Worm (Caenorhabditis elegans) whole organism, L3 larva: ENCODE data around the gene dod-6.

Source experiments
- egl-27 ChIP-seq: sonication (generic microtip); optimal IDR thresholded peaks from 4 replicates; lab custom pipeline; 2017; ENCODE audit warnings: missing biosample characterization, missing genetic modification reagents, missing genetic modification characterization
- skn-1 ChIP-seq: fragments of 150-350 bp; optimal IDR thresholded peaks from 2 replicates; lab custom pipeline; 2014; ENCODE audit warnings: missing biosample characterization, missing genetic modification characterization

- no peak for TF ChIP-seq skn-1 (tag; lab: Kevin White, UChicago)
- no peak for TF ChIP-seq egl-27 (tag; lab: Kevin White, UChicago)
These were observed 2.9 kb upstream of the dod-6 start for ce11 chrIII:10194569-10194968.
